Worm (Caenorhabditis elegans): Measurements from ENCODE around the gene Y45G5AM.7.

ce11 chrV:4169658-4170057 is 380 bp downstream of the Y45G5AM.7 start:
- no peak for TF ChIP-seq lin-11 (tag; optimal IDR thresholded peaks at IDR 0.05)
- no peak for TF ChIP-seq snpc-4 (tag; optimal IDR thresholded peaks at IDR 0.05)
- TF ChIP-seq nhr-25 (tag; optimal IDR thresholded peaks at IDR 0.05): no peak
- TF ChIP-seq skn-1 (tag; optimal IDR thresholded peaks at IDR 0.05): no peak
- no peak for TF ChIP-seq egl-27 (tag; optimal IDR thresholded peaks at IDR 0.05)
- TF ChIP-seq aly-2 (tag; optimal IDR thresholded peaks at IDR 0.05): no peak
- TF ChIP-seq nhr-23 (tag; optimal IDR thresholded peaks at IDR 0.05): no peak
- TF ChIP-seq F13H6.1 (tag; optimal IDR thresholded peaks at IDR 0.05): no peak
- no peak for TF ChIP-seq nhr-237 (tag; optimal IDR thresholded peaks at IDR 0.05)
- no peak for TF ChIP-seq ama-1 (optimal IDR thresholded peaks at IDR 0.05)
- no peak for TF ChIP-seq mab-5 (tag; optimal IDR thresholded peaks at IDR 0.05)
- no peak for TF ChIP-seq nhr-77 (tag; optimal IDR thresholded peaks at IDR 0.05)
- TF ChIP-seq blmp-1 (tag; optimal IDR thresholded peaks at IDR 0.05; ENCODE audit: insufficient read depth): no peak
- no peak for TF ChIP-seq C34F6.9 (tag; optimal IDR thresholded peaks at IDR 0.05)

Data from whole organism, L2 larva.